Worm (Caenorhabditis elegans): ENCODE results near the gene col-131.

Gene col-131

DNA sequence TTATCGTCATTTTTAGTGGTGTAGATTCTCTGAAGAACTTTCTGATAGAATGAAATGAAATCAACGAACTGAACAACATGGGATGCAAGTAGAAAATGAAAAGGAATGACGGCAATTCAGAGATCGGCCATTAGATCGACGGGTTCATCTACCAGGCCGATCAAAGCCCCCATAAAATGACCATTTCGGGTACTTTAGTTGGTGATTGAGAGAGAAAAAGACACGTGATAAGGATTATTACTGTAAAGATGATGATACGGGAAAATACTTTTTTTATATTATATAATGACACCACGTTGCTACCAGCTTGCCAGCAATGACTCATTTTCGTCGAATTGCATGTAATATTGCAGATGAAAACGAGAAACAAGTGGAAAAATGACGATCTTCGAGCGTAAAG lies 42.7 kb upstream of the col-131 start, which contains the start of gene best-1 (continued):
- TF ChIP-seq lin-13 (GFP tag; optimal IDR thresholded peaks at IDR 0.05) (no peak), D1046.2 (GFP tag; IDR thresholded peaks at IDR 0.05) (no peak), mep-1 (tag; optimal IDR thresholded peaks at IDR 0.05) (no peak), pha-4 (GFP tag; IDR thresholded peaks at IDR 0.05) (no peak), pha-4 (tag; optimal IDR thresholded peaks at IDR 0.05) (no peak), ceh-62 (tag; optimal IDR thresholded peaks at IDR 0.05) (no peak), dmd-6 (GFP tag; IDR thresholded peaks at IDR 0.05) (0 out of 2 replicates have a peak, but pooled peaks have one; percentile 17), hlh-11 (tag; optimal IDR thresholded peaks at IDR 0.05) (peak; percentile 32), F10B5.3 (tag; optimal IDR thresholded peaks at IDR 0.05) (no peak), nhr-10 (tag; optimal IDR thresholded peaks at IDR 0.05) (no peak), mdt-29 (GFP tag; IDR thresholded peaks at IDR 0.05) (no peak), zag-1 (tag; optimal IDR thresholded peaks at IDR 0.05) (no peak), egl-43 (GFP tag; IDR thresholded peaks at IDR 0.05) (no peak), lin-1 (GFP tag; IDR thresholded peaks at IDR 0.05) (no peak), mxl-3 (GFP tag; optimal IDR thresholded peaks at IDR 0.05) (peak; percentile 32), tra-1 (GFP tag; IDR thresholded peaks at IDR 0.05) (no peak), aly-2 (tag; optimal IDR thresholded peaks at IDR 0.05) (no peak), nhr-28 (tag; optimal IDR thresholded peaks at IDR 0.05) (peak; percentile 52), arid-1 (GFP tag; conservative IDR thresholded peaks at IDR 0.05) (no peak), mdl-1 (tag; optimal IDR thresholded peaks at IDR 0.05) (peak in 1 of 2 experiments; percentile 67), Y48G9A.11 (GFP tag; IDR thresholded peaks at IDR 0.05) (no peak), daf-12 (tag; optimal IDR thresholded peaks at IDR 0.05) (no peak)

DNA sequence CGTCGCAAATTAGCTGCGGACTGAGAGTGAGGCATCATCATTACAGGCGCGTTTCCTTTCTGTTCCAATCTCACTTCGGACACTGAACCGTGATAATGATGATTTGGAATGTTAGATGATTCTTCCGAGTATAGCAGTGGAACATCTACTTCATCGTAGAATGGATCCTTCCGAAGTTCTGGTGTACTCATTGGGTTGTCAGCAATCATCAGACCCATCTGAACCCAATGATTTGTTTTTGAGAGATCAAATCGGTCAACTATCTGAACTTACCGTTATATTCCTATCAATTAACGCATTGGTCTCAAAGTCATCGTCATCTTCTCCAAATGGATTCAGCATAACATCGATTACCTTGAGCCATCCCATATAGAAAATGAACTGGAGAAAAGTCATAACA lies 41.3 kb upstream of the col-131 start:
- TF ChIP-seq lin-13 (GFP tag; optimal IDR thresholded peaks at IDR 0.05) (no peak), ZK546.5 (tag; optimal IDR thresholded peaks at IDR 0.05) (no peak), unc-62 (GFP tag; optimal IDR thresholded peaks at IDR 0.05 in 1 of 2) (peak in 1 of 2 experiments; percentile 94), unc-62 (tag; optimal IDR thresholded peaks at IDR 0.05) (no peak)

DNA sequence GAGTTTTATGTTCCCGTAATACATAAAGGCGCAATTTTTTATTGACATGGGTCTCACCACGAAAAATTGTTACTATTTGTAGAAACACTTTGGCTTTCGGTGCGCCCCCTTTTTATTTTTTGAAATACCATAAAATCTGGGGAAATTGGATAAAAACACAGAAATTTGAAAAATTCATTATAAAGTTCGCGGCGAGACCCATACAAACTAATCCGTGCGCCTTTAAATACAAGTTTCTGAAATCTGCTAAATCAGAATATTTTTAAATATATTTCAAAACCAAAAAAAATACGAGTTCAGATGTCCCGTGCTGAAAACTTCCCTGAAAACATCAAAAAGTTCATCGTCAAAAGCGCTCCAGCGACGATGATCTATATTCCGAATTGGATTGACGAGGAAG lies 40.3 kb upstream of the col-131 start, which contains the start of gene B0564.2:
Gene B0564.2, plus strand, starts transcription at position 301 of the 400 bp plus-strand sequence.
- TF ChIP-seq php-3 (GFP tag; IDR thresholded peaks at IDR 0.05) (no peak), F44E2.7 (GFP tag; IDR thresholded peaks at IDR 0.05) (no peak), lir-3 (tag; optimal IDR thresholded peaks at IDR 0.05) (no peak), Y48G9A.11 (GFP tag; IDR thresholded peaks at IDR 0.05) (no peak), F37D6.2 (tag; optimal IDR thresholded peaks at IDR 0.05) (no peak), madf-9 (GFP tag; conservative IDR thresholded peaks at IDR 0.05) (no peak), aly-2 (tag; optimal IDR thresholded peaks at IDR 0.05) (no peak), D1046.2 (GFP tag; IDR thresholded peaks at IDR 0.05) (no peak), sdz-12 (GFP tag; optimal IDR thresholded peaks at IDR 0.05) (no peak), unc-62 (GFP tag; optimal IDR thresholded peaks at IDR 0.05 in 1 of 2) (no peak), unc-62 (tag; optimal IDR thresholded peaks at IDR 0.05) (no peak), F49E8.2 (tag; optimal IDR thresholded peaks at IDR 0.05; ENCODE audit: borderline replicate concordance) (no peak), R02D3.7 (tag; optimal IDR thresholded peaks at IDR 0.05) (no peak), ama-1 (optimal IDR thresholded peaks at IDR 0.05) (no peak), ctbp-1 (GFP tag; IDR thresholded peaks at IDR 0.05) (no peak), arid-1 (GFP tag; conservative IDR thresholded peaks at IDR 0.05) (no peak)

DNA sequence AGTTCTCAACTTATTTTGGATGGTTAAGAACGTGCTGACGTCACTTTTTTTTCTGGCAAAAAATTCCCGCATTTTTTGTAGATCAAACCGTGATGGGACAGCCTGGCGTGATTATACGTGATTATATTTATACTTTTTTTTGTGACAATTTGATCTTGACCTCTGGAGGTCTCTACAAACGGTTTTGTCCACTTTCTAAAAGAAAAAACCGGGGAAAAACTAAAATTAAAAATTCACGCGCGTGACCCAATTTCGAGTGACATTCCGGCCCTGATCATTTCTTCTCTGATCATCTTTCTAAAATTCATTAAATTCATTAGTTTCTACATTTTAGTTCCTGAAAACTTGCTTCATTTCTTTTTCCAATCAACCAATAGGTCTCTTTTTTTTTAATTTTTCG lies 37.8 kb upstream of the col-131 start, which contains the start of gene rde-11:
Gene rde-11, plus strand, starts transcription at position 301 of the 400 bp plus-strand sequence.
- TF ChIP-seq nhr-237 (tag; optimal IDR thresholded peaks at IDR 0.05) (no peak), ama-1 (optimal IDR thresholded peaks at IDR 0.05) (no peak), lin-1 (GFP tag; IDR thresholded peaks at IDR 0.05) (no peak), pqm-1 (tag; optimal IDR thresholded peaks at IDR 0.05) (no peak), ceh-20 (GFP tag; IDR thresholded peaks at IDR 0.05) (no peak)
